Worm (Caenorhabditis elegans): ENCODE results near the gene F57B1.9.

Gene F57B1.9

ce11 chrV:13176117-13176753 is 21.5 kb downstream of the F57B1.9 start, which contains the start of gene him-17:
Gene him-17, plus strand, starts transcription at chrV:13176711.
- TF ChIP-seq rnt-1 (tag; optimal IDR thresholded peaks at IDR 0.05) (peak; percentile 63), hpl-2 (GFP tag; optimal IDR thresholded peaks at IDR 0.05) (no peak), egl-13 (tag; optimal IDR thresholded peaks at IDR 0.05) (peak; percentile 23), unc-62 (GFP tag; optimal IDR thresholded peaks at IDR 0.05) (no peak), fkh-8 (tag; optimal IDR thresholded peaks at IDR 0.05) (no peak), ces-1 (GFP tag; optimal IDR thresholded peaks at IDR 0.05) (no peak), jun-1 (tag; optimal IDR thresholded peaks at IDR 0.05) (peak; percentile 19), nhr-237 (tag; optimal IDR thresholded peaks at IDR 0.05) (no peak), zag-1 (tag; optimal IDR thresholded peaks at IDR 0.05) (no peak), ama-1 (optimal IDR thresholded peaks at IDR 0.05) (no peak), vab-15 (tag; optimal IDR thresholded peaks at IDR 0.05) (no peak), efl-1 (optimal IDR thresholded peaks at IDR 0.05) (peak; percentile 7 to 50), efl-1 (GFP tag; optimal IDR thresholded peaks at IDR 0.05 in 1 of 2) (peak; percentile 33 to 93), zip-4 (GFP tag; optimal IDR thresholded peaks at IDR 0.05) (no peak), nhr-90 (tag; optimal IDR thresholded peaks at IDR 0.05; ENCODE audit: poor library complexity) (peak; percentile 48), fos-1 (tag; optimal IDR thresholded peaks at IDR 0.05) (no peak), swsn-7 (tag; optimal IDR thresholded peaks at IDR 0.05) (peak; percentile 70), unc-130 (tag; optimal IDR thresholded peaks at IDR 0.05) (peak; percentile 72), pag-3 (tag; optimal IDR thresholded peaks at IDR 0.05; ENCODE audit: borderline replicate concordance, insufficient read depth) (no peak), lir-3 (tag; optimal IDR thresholded peaks at IDR 0.05; ENCODE audit: poor library complexity) (no peak), irx-1 (tag; optimal IDR thresholded peaks at IDR 0.05) (no peak), C16A3.4 (tag; optimal IDR thresholded peaks at IDR 0.05) (peak; percentile 50), mep-1 (tag; optimal IDR thresholded peaks at IDR 0.05) (no peak), ets-5 (GFP tag; IDR thresholded peaks at IDR 0.05) (no peak), nhr-84 (tag; optimal IDR thresholded peaks at IDR 0.05) (no peak), nhr-20 (tag; optimal IDR thresholded peaks at IDR 0.05) (peak; percentile 64), hlh-17 (GFP tag; optimal IDR thresholded peaks at IDR 0.05; ENCODE audit: borderline replicate concordance) (no peak), ceh-8 (GFP tag; optimal IDR thresholded peaks at IDR 0.05) (no peak), lin-15B (tag; optimal IDR thresholded peaks at IDR 0.05) (no peak), tlp-1 (tag; optimal IDR thresholded peaks at IDR 0.05) (no peak), nhr-12 (tag; optimal IDR thresholded peaks at IDR 0.05) (no peak), unc-86 (tag; optimal IDR thresholded peaks at IDR 0.05) (peak; percentile 27), fkh-4 (tag; optimal IDR thresholded peaks at IDR 0.05; ENCODE audit: borderline replicate concordance) (no peak), grh-1 (GFP tag; IDR thresholded peaks at IDR 0.05) (no peak), nhr-77 (tag; optimal IDR thresholded peaks at IDR 0.05) (no peak), nhr-47 (tag; optimal IDR thresholded peaks at IDR 0.05) (peak; percentile 59), F16B12.6 (tag; optimal IDR thresholded peaks at IDR 0.05) (no peak), mdl-1 (tag; optimal IDR thresholded peaks at IDR 0.05) (no peak), efl-3 (GFP tag; optimal IDR thresholded peaks at IDR 0.05) (no peak), elt-2 (tag; optimal IDR thresholded peaks at IDR 0.05) (peak; percentile 36), lin-14 (GFP tag; optimal IDR thresholded peaks at IDR 0.05) (no peak), skn-1 (tag; optimal IDR thresholded peaks at IDR 0.05) (peak; percentile 55), aly-2 (tag; optimal IDR thresholded peaks at IDR 0.05) (no peak), nhr-76 (tag; optimal IDR thresholded peaks at IDR 0.05) (no peak), snu-23 (GFP tag; optimal IDR thresholded peaks at IDR 0.05) (peak; percentile 47), C34B4.2 (tag; optimal IDR thresholded peaks at IDR 0.05) (no peak), tbx-2 (tag; optimal IDR thresholded peaks at IDR 0.05) (peak; percentile 61), elt-3 (tag; optimal IDR thresholded peaks at IDR 0.05) (peak in 1 of 6 experiments; percentile 51), nhr-19 (GFP tag; conservative IDR thresholded peaks at IDR 0.05) (peak; percentile 60), egl-27 (tag; optimal IDR thresholded peaks at IDR 0.05) (no peak), lin-39 (tag; optimal IDR thresholded peaks at IDR 0.05) (no peak), nhr-11 (tag; optimal IDR thresholded peaks at IDR 0.05) (peak; percentile 2), alr-1 (tag; optimal IDR thresholded peaks at IDR 0.05; ENCODE audit: borderline replicate concordance) (no peak)
